Worm (Caenorhabditis elegans) whole organism, midembryonic: ENCODE measurements around the gene math-5.

Source experiments
- T22C8.4 ChIP-seq: fragments of 200-800 bp; sonication (Bioruptor generic); IDR thresholded peaks from 2 replicates; pipeline ENCODE4 v1.3.6; 2022; ENCODE audit warnings: missing genetic modification characterization, missing compliant biosample characterization
- cog-1 ChIP-seq: sonication (generic microtip); optimal IDR thresholded peaks from 2 replicates; lab custom pipeline; 2016; ENCODE audit warnings: missing genetic modification characterization, missing compliant biosample characterization
- flt-1 ChIP-seq: fragments of 200-800 bp; sonication (Bioruptor generic); IDR thresholded peaks from 2 replicates; pipeline ENCODE4 v1.3.6; 2022; ENCODE audit warnings: missing genetic modification characterization, missing compliant biosample characterization
- klf-2 ChIP-seq: fragments of 200-800 bp; sonication (Bioruptor generic); conservative IDR thresholded peaks from 2 replicates; pipeline ENCODE4 v1.3.6; 2022; ENCODE audit warnings: missing genetic modification reagents, missing genetic modification characterization, missing compliant biosample characterization
- med-1 ChIP-seq: sonication (generic microtip); optimal IDR thresholded peaks from 2 replicates; lab custom pipeline; 2017; ENCODE audit warnings: missing genetic modification characterization, mild to moderate bottlenecking, missing compliant biosample characterization, antibody characterized with exemption, missing genetic modification reagents; ENCODE audit not compliant: insufficient read depth
- ref-1 ChIP-seq: fragments of 200-800 bp; sonication (Bioruptor generic); conservative IDR thresholded peaks from 2 replicates; pipeline ENCODE4 v1.3.6; 2022; ENCODE audit warnings: missing genetic modification reagents, missing genetic modification characterization, missing compliant biosample characterization
- tab-1 ChIP-seq: fragments of 200-800 bp; sonication (Bioruptor generic); IDR thresholded peaks from 2 replicates; pipeline ENCODE4 v1.3.6; 2022; ENCODE audit warnings: missing genetic modification characterization, missing compliant biosample characterization
- ztf-23 ChIP-seq: fragments of 200-800 bp; sonication (Bioruptor generic); IDR thresholded peaks from 2 replicates; pipeline ENCODE4 v1.3.6; 2022; ENCODE audit warnings: missing genetic modification reagents, missing genetic modification characterization, missing compliant biosample characterization
- ztf-29 ChIP-seq: fragments of 200-800 bp; sonication (Bioruptor generic); IDR thresholded peaks from 2 replicates; pipeline ENCODE4 v1.3.6; 2022; ENCODE audit warnings: missing genetic modification reagents, missing genetic modification characterization, missing compliant biosample characterization

math-5 gene

ce11 chrII:1882705-1883104 lies at the start of gene math-5:
Gene math-5 (minus strand): TSS chrII:1882805.
- TF ChIP-seq flt-1 (no peak), ref-1 (GFP tag; lab: Robert Waterston, UW) (no peak), klf-2 (GFP tag; lab: Robert Waterston, UW) (no peak), ztf-29 (GFP tag; lab: Robert Waterston, UW) (no peak), med-1 (no peak), cog-1 (tag; lab: Kevin White, UChicago) (no peak), T22C8.4 (GFP tag; lab: Robert Waterston, UW) (no peak), ztf-23 (GFP tag; lab: Robert Waterston, UW) (no peak), tab-1 (GFP tag; lab: Robert Waterston, UW) (no peak)

ce11 chrII:1928578-1928977 lies 46.0 kb upstream of the math-5 start:
- no peak for TF ChIP-seq T22C8.4 (GFP tag; lab: Robert Waterston, UW)
- TF ChIP-seq ref-1 (GFP tag; lab: Robert Waterston, UW) = no peak
- no peak for TF ChIP-seq med-1
- TF ChIP-seq ztf-29 (GFP tag; lab: Robert Waterston, UW) = no peak
- TF ChIP-seq klf-2 (GFP tag; lab: Robert Waterston, UW) = no peak
- no peak for TF ChIP-seq ztf-23 (GFP tag; lab: Robert Waterston, UW)
- no peak for TF ChIP-seq cog-1 (tag; lab: Kevin White, UChicago)
- TF ChIP-seq flt-1 = no peak
- TF ChIP-seq tab-1 (GFP tag; lab: Robert Waterston, UW) = no peak

DNA sequence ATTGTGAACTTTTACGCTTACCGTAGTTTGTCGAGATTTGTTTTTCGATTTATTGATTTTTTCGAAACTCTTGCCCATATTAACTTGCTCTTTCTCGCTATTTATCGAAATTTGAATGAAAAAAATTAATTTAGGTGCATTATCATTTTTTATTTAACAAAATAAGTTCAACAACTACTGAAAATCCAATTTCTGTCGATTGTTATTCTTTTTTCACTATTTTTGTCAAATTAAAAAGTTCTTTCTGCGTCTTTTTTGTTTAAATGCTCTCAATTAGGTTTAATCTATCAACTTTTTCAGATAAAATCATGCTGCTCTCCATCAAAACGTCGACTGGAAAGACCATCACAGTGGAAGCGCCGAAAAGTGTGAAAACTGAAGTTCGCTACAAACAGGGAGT lies 43.6 kb upstream of the math-5 start, which contains the start of gene F52C6.2:
Gene F52C6.2, plus strand, starts transcription at position 301 of the 400 bp plus-strand sequence.
- TF ChIP-seq ref-1 (GFP tag; lab: Robert Waterston, UW) (no peak), flt-1 (no peak), ztf-23 (GFP tag; lab: Robert Waterston, UW) (no peak), cog-1 (tag; lab: Kevin White, UChicago) (no peak), T22C8.4 (GFP tag; lab: Robert Waterston, UW) (no peak), ztf-29 (GFP tag; lab: Robert Waterston, UW) (no peak), med-1 (no peak), klf-2 (GFP tag; lab: Robert Waterston, UW) (no peak), tab-1 (GFP tag; lab: Robert Waterston, UW) (no peak)

- TF ChIP-seq ztf-23 (GFP tag; lab: Robert Waterston, UW) (no peak), flt-1 (no peak), med-1 (no peak), cog-1 (tag; lab: Kevin White, UChicago) (no peak), klf-2 (GFP tag; lab: Robert Waterston, UW) (no peak), ztf-29 (GFP tag; lab: Robert Waterston, UW) (no peak), tab-1 (GFP tag; lab: Robert Waterston, UW) (no peak), ref-1 (GFP tag; lab: Robert Waterston, UW) (no peak), T22C8.4 (GFP tag; lab: Robert Waterston, UW) (no peak)
These were observed 41.9 kb upstream of the math-5 start, which contains the start of gene F52C6.3 for ce11 chrII:1924459-1924858. Gene F52C6.3 (plus strand): TSS chrII:1924759.

DNA sequence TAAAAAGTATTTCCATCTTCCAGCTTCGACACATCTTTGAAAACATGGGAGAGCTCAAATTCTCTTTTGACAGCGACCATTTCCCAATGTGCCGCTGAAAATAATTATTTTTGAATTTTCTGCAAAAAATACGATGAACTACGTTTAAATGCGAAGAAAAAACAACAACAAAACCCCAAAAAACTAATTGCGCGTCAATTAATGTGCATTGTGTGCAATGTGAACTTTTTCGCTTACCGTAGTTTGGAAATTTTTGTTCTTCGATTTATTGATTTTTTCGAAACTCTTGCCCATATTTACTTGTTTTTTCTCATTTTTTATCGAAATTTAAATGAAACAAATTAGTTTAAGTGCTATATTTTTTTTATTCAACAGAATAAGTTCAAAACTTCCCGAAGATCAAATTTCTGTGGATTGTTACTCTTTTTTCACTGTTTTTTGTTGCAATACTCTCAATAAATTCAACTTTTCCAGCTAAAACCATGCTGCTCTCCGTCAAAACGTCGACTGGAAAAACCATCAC lies 40.1 kb upstream of the math-5 start, which contains the start of the genes bath-2 and F52C6.4:
Gene bath-2, minus strand, starts transcription at position 101 of the 523 bp plus-strand sequence.
Gene F52C6.4, plus strand, starts transcription at position 473 of the 523 bp plus-strand sequence.
- no peak for TF ChIP-seq cog-1 (tag; lab: Kevin White, UChicago)
- TF ChIP-seq ztf-29 (GFP tag; lab: Robert Waterston, UW) = no peak
- TF ChIP-seq ztf-23 (GFP tag; lab: Robert Waterston, UW) = no peak
- TF ChIP-seq T22C8.4 (GFP tag; lab: Robert Waterston, UW) = no peak
- TF ChIP-seq ref-1 (GFP tag; lab: Robert Waterston, UW) = no peak
- no peak for TF ChIP-seq klf-2 (GFP tag; lab: Robert Waterston, UW)
- no peak for TF ChIP-seq tab-1 (GFP tag; lab: Robert Waterston, UW)
- TF ChIP-seq flt-1 = no peak
- TF ChIP-seq med-1 = no peak

- no peak for TF ChIP-seq flt-1
- no peak for TF ChIP-seq med-1
- TF ChIP-seq ztf-29 (GFP tag; lab: Robert Waterston, UW) = no peak
- no peak for TF ChIP-seq tab-1 (GFP tag; lab: Robert Waterston, UW)
- TF ChIP-seq klf-2 (GFP tag; lab: Robert Waterston, UW) = no peak
- TF ChIP-seq cog-1 (tag; lab: Kevin White, UChicago) = no peak
- no peak for TF ChIP-seq T22C8.4 (GFP tag; lab: Robert Waterston, UW)
- TF ChIP-seq ref-1 (GFP tag; lab: Robert Waterston, UW) = no peak
- TF ChIP-seq ztf-23 (GFP tag; lab: Robert Waterston, UW) = no peak
These were observed 38.4 kb upstream of the math-5 start, which contains the start of gene bath-7 for ce11 chrII:1921018-1921417. Gene bath-7 (minus strand): TSS chrII:1921118.

DNA sequence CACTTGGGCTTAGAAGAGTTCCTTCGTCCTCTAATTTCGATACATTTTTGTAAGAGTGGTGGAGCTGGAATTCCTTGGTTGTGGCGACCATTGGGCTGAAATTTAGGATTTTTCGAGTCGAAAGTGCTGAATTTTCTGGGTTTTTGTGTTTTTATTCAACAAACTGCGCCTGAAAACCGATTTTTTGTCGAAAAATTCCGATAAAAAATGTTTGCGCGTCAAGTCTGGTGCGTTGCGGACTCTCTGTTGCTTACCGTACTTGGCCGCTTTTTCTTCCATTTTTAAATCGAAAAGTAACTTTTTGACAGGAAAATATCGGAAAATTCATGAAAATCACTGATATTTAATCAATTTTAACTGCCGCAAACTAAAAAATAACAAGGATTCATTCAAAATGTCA lies 35.3 kb upstream of the math-5 start, which contains the start of gene bath-4:
Gene bath-4, minus strand, starts transcription at position 101 of the 400 bp plus-strand sequence.
- TF ChIP-seq ref-1 (GFP tag; lab: Robert Waterston, UW) = no peak
- TF ChIP-seq ztf-23 (GFP tag; lab: Robert Waterston, UW) = no peak
- no peak for TF ChIP-seq klf-2 (GFP tag; lab: Robert Waterston, UW)
- no peak for TF ChIP-seq ztf-29 (GFP tag; lab: Robert Waterston, UW)
- TF ChIP-seq T22C8.4 (GFP tag; lab: Robert Waterston, UW) = no peak
- no peak for TF ChIP-seq med-1
- TF ChIP-seq flt-1 = no peak
- no peak for TF ChIP-seq tab-1 (GFP tag; lab: Robert Waterston, UW)
- TF ChIP-seq cog-1 (tag; lab: Kevin White, UChicago) = no peak

ce11 chrII:1912741-1913140 lies 30.1 kb upstream of the math-5 start, which contains the start of gene math-31:
Gene math-31 (minus strand): TSS chrII:1912841.
- no peak for TF ChIP-seq cog-1 (tag; lab: Kevin White, UChicago)

- TF ChIP-seq med-1 (no peak), ztf-23 (GFP tag; lab: Robert Waterston, UW) (no peak), cog-1 (tag; lab: Kevin White, UChicago) (no peak), flt-1 (no peak), tab-1 (GFP tag; lab: Robert Waterston, UW) (no peak), klf-2 (GFP tag; lab: Robert Waterston, UW) (no peak), T22C8.4 (GFP tag; lab: Robert Waterston, UW) (no peak), ztf-29 (GFP tag; lab: Robert Waterston, UW) (no peak), ref-1 (GFP tag; lab: Robert Waterston, UW) (no peak)
These were observed 22.5 kb upstream of the math-5 start, which contains the start of gene math-22 for ce11 chrII:1905104-1905503. Gene math-22 (plus strand): TSS chrII:1905404.
